Fruit fly (Drosophila melanogaster): ENCODE results near the gene CG7352.

DNA sequence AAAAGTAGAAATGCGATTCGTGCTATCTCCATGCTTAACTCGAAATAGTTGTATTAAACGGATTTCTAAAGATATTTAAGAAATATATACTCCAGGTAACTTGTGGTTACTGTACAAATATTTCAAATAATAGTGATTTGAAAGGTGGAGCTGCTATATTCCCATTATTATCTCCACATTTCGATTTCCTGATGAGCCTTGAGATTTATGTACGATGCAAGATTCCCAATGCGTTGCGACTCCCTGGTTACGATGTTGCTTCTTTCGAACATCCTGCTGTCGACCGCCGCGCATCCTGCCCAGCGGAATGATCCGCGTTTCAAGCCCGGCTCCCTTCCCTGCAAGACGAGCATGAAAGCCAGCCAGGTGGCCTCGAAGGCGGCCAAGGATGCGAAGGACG, 35.3 kb upstream of the CG7352 start, which contains the start of the genes CG11694 and CG11698:
- TF ChIP-seq CG7101 (tag; optimal IDR thresholded peaks at IDR 0.05) (no peak), CG33017 (tag; optimal IDR thresholded peaks at IDR 0.05) (no peak), Clk (GFP tag; optimal IDR thresholded peaks at IDR 0.05) (no peak), CG1620 (GFP tag; optimal IDR thresholded peaks at IDR 0.05) (no peak), cic (GFP tag; optimal IDR thresholded peaks at IDR 0.05) (no peak), toe (GFP tag; optimal IDR thresholded peaks at IDR 0.05) (no peak), CG12768 (GFP tag; optimal IDR thresholded peaks at IDR 0.05) (no peak), Crg-1 (GFP tag; optimal IDR thresholded peaks at IDR 0.05) (no peak), kay (GFP tag; ENCODE audit: borderline replicate concordance) (no peak), Hr96 (GFP tag; optimal IDR thresholded peaks at IDR 0.05) (no peak)
